Worm (Caenorhabditis elegans) whole organism, L2 larva: Measurements from ENCODE around the gene W01D2.3.

Experiments used
- C34F6.9 ChIP-seq: fragments of 150-350 bp; optimal IDR thresholded peaks from 2 replicates; lab custom pipeline; 2014; ENCODE audit warnings: missing biosample characterization, missing genetic modification characterization
- F13H6.1 ChIP-seq: sonication (generic microtip); optimal IDR thresholded peaks from 2 replicates; lab custom pipeline; 2016; ENCODE audit warnings: missing genetic modification characterization, missing compliant biosample characterization
- R02D3.7 ChIP-seq: fragments of 150-350 bp; optimal IDR thresholded peaks from 2 replicates; lab custom pipeline; 2014; ENCODE audit warnings: missing biosample characterization, missing genetic modification characterization
- Y55F3AM.14 ChIP-seq: fragments of 200-800 bp; sonication (Bioruptor generic); optimal IDR thresholded peaks from 2 replicates; lab custom pipeline; 2018; ENCODE audit warnings: mild to moderate bottlenecking, missing genetic modification characterization, missing compliant biosample characterization
- ZK546.5 ChIP-seq: sonication (generic microtip); optimal IDR thresholded peaks from 2 replicates; lab custom pipeline; 2017; ENCODE audit warnings: missing biosample characterization, missing genetic modification characterization
- alr-1 ChIP-seq: fragments of 150-350 bp; optimal IDR thresholded peaks from 2 replicates; lab custom pipeline; 2014; ENCODE audit warnings: missing biosample characterization, missing genetic modification characterization
- aly-2 ChIP-seq: fragments of 150-350 bp; optimal IDR thresholded peaks from 2 replicates; lab custom pipeline; 2014; ENCODE audit warnings: missing biosample characterization, missing genetic modification characterization
- ama-1 ChIP-seq: fragments of 150-350 bp; optimal IDR thresholded peaks from 2 replicates; lab custom pipeline; 2018; ENCODE audit warnings: inconsistent platforms
- blmp-1 ChIP-seq: sonication (generic microtip); optimal IDR thresholded peaks from 2 replicates; lab custom pipeline; 2017; ENCODE audit warnings: missing genetic modification characterization, mild to moderate bottlenecking, missing compliant biosample characterization, antibody characterized with exemption, moderate library complexity; ENCODE audit not compliant: insufficient read depth
- ceh-16 ChIP-seq: fragments of 150-350 bp; optimal IDR thresholded peaks from 2 replicates; lab custom pipeline; 2014; ENCODE audit warnings: missing biosample characterization, missing genetic modification characterization
- ceh-82 ChIP-seq: fragments of 150-350 bp; optimal IDR thresholded peaks from 2 replicates; lab custom pipeline; 2014; ENCODE audit warnings: missing biosample characterization, missing genetic modification characterization
- crh-2 ChIP-seq: sonication (generic microtip); optimal IDR thresholded peaks from 2 replicates; lab custom pipeline; 2017; ENCODE audit warnings: missing biosample characterization, missing genetic modification characterization
- dmd-4 ChIP-seq: sonication (generic microtip); optimal IDR thresholded peaks from 2 replicates; lab custom pipeline; 2017; ENCODE audit warnings: missing biosample characterization, missing genetic modification characterization
- egl-27 ChIP-seq: sonication (generic microtip); optimal IDR thresholded peaks from 3 replicates; lab custom pipeline; 2017; ENCODE audit warnings: missing biosample characterization, missing genetic modification reagents, missing genetic modification characterization
- elt-1 ChIP-seq: fragments of 150-350 bp; optimal IDR thresholded peaks from 2 replicates; lab custom pipeline; 2014; ENCODE audit warnings: missing biosample characterization, missing genetic modification characterization
- elt-3 ChIP-seq: sonication (generic microtip); optimal IDR thresholded peaks from 2 replicates; lab custom pipeline; 2017; ENCODE audit warnings: missing biosample characterization, missing genetic modification characterization
- fos-1 ChIP-seq: fragments of 150-350 bp; optimal IDR thresholded peaks from 2 replicates; lab custom pipeline; 2014; ENCODE audit warnings: missing biosample characterization, missing genetic modification characterization
- gmeb-1 ChIP-seq: fragments of 150-350 bp; optimal IDR thresholded peaks from 2 replicates; lab custom pipeline; 2014; ENCODE audit warnings: missing biosample characterization, missing genetic modification characterization
- lin-11 ChIP-seq: fragments of 150-350 bp; sonication (generic microtip); optimal IDR thresholded peaks from 2 replicates; lab custom pipeline; 2014; ENCODE audit warnings: missing biosample characterization, missing genetic modification characterization, inconsistent platforms, mixed read lengths
- lin-13 ChIP-seq: fragments of 150-350 bp; optimal IDR thresholded peaks from 2 replicates; lab custom pipeline; 2014; ENCODE audit warnings: missing biosample characterization, missing genetic modification reagents, missing genetic modification characterization
- lin-39 ChIP-seq: fragments of 150-350 bp; optimal IDR thresholded peaks from 2 replicates; lab custom pipeline; 2014; ENCODE audit warnings: missing biosample characterization, missing genetic modification reagents, missing genetic modification characterization
- lsy-2 ChIP-seq, 2 experiments: fragments of 150-350 bp in 1 of 2; sonication (generic microtip) in 1 of 2; optimal IDR thresholded peaks; 2 replicates each; lab custom pipeline; 2014 to 2017; ENCODE audit warnings: missing biosample characterization in 2 of 2, missing genetic modification characterization in 2 of 2
- mab-5 ChIP-seq: fragments of 150-350 bp; optimal IDR thresholded peaks from 2 replicates; lab custom pipeline; 2014; ENCODE audit warnings: missing biosample characterization, missing genetic modification characterization
- mbf-1 ChIP-seq: sonication (generic microtip); optimal IDR thresholded peaks from 2 replicates; lab custom pipeline; 2017; ENCODE audit warnings: missing biosample characterization, missing genetic modification characterization
- mdl-1 ChIP-seq, 2 experiments: fragments of 150-350 bp in 1 of 2; sonication (generic microtip) in 1 of 2; optimal IDR thresholded peaks; 2 replicates each; lab custom pipeline; 2017; ENCODE audit warnings: missing biosample characterization in 2 of 2, missing genetic modification characterization in 2 of 2
- nhr-10 ChIP-seq: sonication (generic microtip); optimal IDR thresholded peaks from 2 replicates; lab custom pipeline; 2017; ENCODE audit warnings: missing biosample characterization, missing genetic modification characterization
- nhr-11 ChIP-seq: fragments of 150-350 bp; optimal IDR thresholded peaks from 2 replicates; lab custom pipeline; 2014; ENCODE audit warnings: missing biosample characterization, missing genetic modification characterization
- nhr-12 ChIP-seq: fragments of 150-350 bp; optimal IDR thresholded peaks from 2 replicates; lab custom pipeline; 2014; ENCODE audit warnings: missing biosample characterization, missing genetic modification characterization
- nhr-129 ChIP-seq: fragments of 150-350 bp; optimal IDR thresholded peaks from 2 replicates; lab custom pipeline; 2014; ENCODE audit warnings: missing biosample characterization, missing genetic modification characterization
- nhr-21 ChIP-seq: fragments of 150-350 bp; optimal IDR thresholded peaks from 2 replicates; lab custom pipeline; 2014; ENCODE audit warnings: missing biosample characterization, missing genetic modification characterization
- nhr-23 ChIP-seq: fragments of 150-350 bp; optimal IDR thresholded peaks from 2 replicates; lab custom pipeline; 2014; ENCODE audit warnings: missing biosample characterization, missing genetic modification reagents, missing genetic modification characterization
- nhr-237 ChIP-seq: fragments of 150-350 bp; optimal IDR thresholded peaks from 2 replicates; lab custom pipeline; 2014; ENCODE audit warnings: missing biosample characterization, missing genetic modification characterization
- nhr-25 ChIP-seq: fragments of 150-350 bp; sonication (generic microtip); optimal IDR thresholded peaks from 3 replicates; lab custom pipeline; 2014; ENCODE audit warnings: missing biosample characterization, missing genetic modification characterization
- nhr-6 ChIP-seq: fragments of 150-350 bp; optimal IDR thresholded peaks from 2 replicates; lab custom pipeline; 2014; ENCODE audit warnings: missing biosample characterization, missing genetic modification characterization
- nhr-77 ChIP-seq: fragments of 150-350 bp; optimal IDR thresholded peaks from 2 replicates; lab custom pipeline; 2014; ENCODE audit warnings: missing biosample characterization, missing genetic modification characterization
- peb-1 ChIP-seq: fragments of 150-350 bp; optimal IDR thresholded peaks from 2 replicates; lab custom pipeline; 2014; ENCODE audit warnings: missing biosample characterization, missing genetic modification characterization
- sem-4 ChIP-seq: fragments of 150-350 bp; optimal IDR thresholded peaks from 2 replicates; lab custom pipeline; 2014; ENCODE audit warnings: missing biosample characterization, missing genetic modification reagents, missing genetic modification characterization
- skn-1 ChIP-seq: sonication (generic microtip); optimal IDR thresholded peaks from 2 replicates; lab custom pipeline; 2017; ENCODE audit warnings: missing biosample characterization, missing genetic modification characterization
- sma-3 ChIP-seq: sonication (generic microtip); optimal IDR thresholded peaks from 2 replicates; lab custom pipeline; 2016; ENCODE audit warnings: missing genetic modification reagents, missing genetic modification characterization, missing compliant biosample characterization
- sma-9 ChIP-seq, 2 experiments: fragments of 150-350 bp in 1 of 2; sonication (generic microtip) in 1 of 2; optimal IDR thresholded peaks; 2 replicates each; lab custom pipeline; 2014 to 2016; ENCODE audit warnings: missing genetic modification characterization in 2 of 2, mild to moderate bottlenecking in 1 of 2, missing biosample characterization in 1 of 2, missing compliant biosample characterization in 1 of 2, missing genetic modification reagents in 1 of 2, moderate library complexity in 1 of 2
- snpc-4 ChIP-seq: fragments of 150-350 bp; optimal IDR thresholded peaks from 2 replicates; lab custom pipeline; 2014; ENCODE audit warnings: missing biosample characterization, missing genetic modification characterization
- unc-39 ChIP-seq: fragments of 150-350 bp; optimal IDR thresholded peaks from 2 replicates; lab custom pipeline; 2014; ENCODE audit warnings: missing biosample characterization, missing genetic modification characterization
- unc-55 ChIP-seq: fragments of 150-350 bp; sonication (generic microtip); optimal IDR thresholded peaks from 3 replicates; lab custom pipeline; 2014; ENCODE audit warnings: missing biosample characterization, missing genetic modification reagents, missing genetic modification characterization
- unc-62 ChIP-seq: fragments of 150-350 bp; optimal IDR thresholded peaks from 2 replicates; lab custom pipeline; 2014; ENCODE audit warnings: missing biosample characterization, missing genetic modification reagents, missing genetic modification characterization
- zag-1 ChIP-seq: fragments of 150-350 bp; optimal IDR thresholded peaks from 2 replicates; lab custom pipeline; 2014; ENCODE audit warnings: missing biosample characterization, missing genetic modification characterization
- ztf-1 ChIP-seq: fragments of 200-800 bp; sonication (Bioruptor generic); conservative IDR thresholded peaks from 2 replicates; pipeline ENCODE4 v1.3.6; 2022; ENCODE audit warnings: missing genetic modification characterization, missing compliant biosample characterization
- ztf-11 ChIP-seq: sonication (generic microtip); optimal IDR thresholded peaks from 2 replicates; lab custom pipeline; 2017; ENCODE audit warnings: missing biosample characterization, missing genetic modification characterization
- ztf-4 ChIP-seq: fragments of 150-350 bp; optimal IDR thresholded peaks from 2 replicates; lab custom pipeline; 2014; ENCODE audit warnings: missing biosample characterization, missing genetic modification characterization

W01D2.3 gene

ce11 chrII:14794935-14795454 lies 9.1 kb downstream of the W01D2.3 start, which contains the start of gene eif-3.B:
eif-3.B (plus strand) TSS chrII:14795404.
- TF ChIP-seq F13H6.1 (tag; lab: Kevin White, UChicago) = peak; percentile 95
- peak; percentile 74 for TF ChIP-seq zag-1 (tag; lab: Kevin White, UChicago)
- no peak for TF ChIP-seq nhr-12 (tag; lab: Kevin White, UChicago)
- TF ChIP-seq unc-55 (GFP tag; lab: Kevin White, UChicago) = peak; percentile 98
- no peak for TF ChIP-seq unc-39 (tag; lab: Kevin White, UChicago)
- peak; percentile 80 for TF ChIP-seq nhr-6
- TF ChIP-seq mdl-1 (tag; optimal IDR thresholded peaks at IDR 0.05; lab: Kevin White, UChicago) = peak in 1 of 2 experiments; percentile 59
- TF ChIP-seq peb-1 (tag; lab: Kevin White, UChicago) = no peak
- TF ChIP-seq elt-3 (tag; lab: Kevin White, UChicago) = no peak
- TF ChIP-seq Y55F3AM.14 = no peak
- peak; percentile 93 for TF ChIP-seq snpc-4 (tag; lab: Kevin White, UChicago)
- TF ChIP-seq ama-1 (lab: Kevin White, UChicago) = no peak
- peak; percentile 80 for TF ChIP-seq egl-27 (tag; lab: Kevin White, UChicago)
- peak; percentile 38 for TF ChIP-seq ZK546.5 (tag; lab: Kevin White, UChicago)
- TF ChIP-seq lin-13 = peak; percentile 94
- peak; percentile 94 for TF ChIP-seq crh-2 (tag; lab: Kevin White, UChicago)
- TF ChIP-seq nhr-25 (tag; lab: Kevin White, UChicago) = peak; percentile 86
- TF ChIP-seq unc-62 (GFP tag; lab: Kevin White, UChicago) = no peak
- peak; percentile 84 for TF ChIP-seq sem-4 (tag; lab: Kevin White, UChicago)
- TF ChIP-seq lin-11 (tag; lab: Kevin White, UChicago) = peak; percentile 97
- peak; percentile 90 for TF ChIP-seq ztf-4
- TF ChIP-seq lin-39 (tag; lab: Kevin White, UChicago) = no peak
- TF ChIP-seq aly-2 (tag; lab: Kevin White, UChicago) = no peak
- no peak for TF ChIP-seq elt-1
- TF ChIP-seq nhr-129 = peak; percentile 81
- TF ChIP-seq sma-3 = peak; percentile 95
- peak; percentile 95 for TF ChIP-seq C34F6.9 (tag; lab: Kevin White, UChicago)
- peak; percentile 15 for TF ChIP-seq skn-1
- peak; percentile 98 for TF ChIP-seq gmeb-1
- peak; percentile 82 for TF ChIP-seq nhr-77 (tag; lab: Kevin White, UChicago)
- TF ChIP-seq fos-1 (tag; lab: Kevin White, UChicago) = peak; percentile 78
- no peak for TF ChIP-seq mbf-1 (tag; lab: Kevin White, UChicago)
- no peak for TF ChIP-seq alr-1 (tag; lab: Kevin White, UChicago)
- peak; percentile 65 for TF ChIP-seq ceh-16
- peak; percentile 17 for TF ChIP-seq nhr-10
- peak; percentile 78 for TF ChIP-seq mab-5
- no peak for TF ChIP-seq ztf-1
- TF ChIP-seq ceh-82 (tag; lab: Kevin White, UChicago) = peak; percentile 41
- TF ChIP-seq nhr-11 (tag; lab: Kevin White, UChicago) = no peak
- TF ChIP-seq nhr-21 (tag; lab: Kevin White, UChicago) = peak; percentile 88
- TF ChIP-seq lsy-2 (tag; optimal IDR thresholded peaks at IDR 0.05; lab: Kevin White, UChicago) = peak; percentile 88 to 95
- peak; percentile 22 for TF ChIP-seq dmd-4 (tag; lab: Kevin White, UChicago)
- no peak for TF ChIP-seq nhr-237 (tag; lab: Kevin White, UChicago)
- peak; percentile 96 for TF ChIP-seq sma-9 (GFP tag; optimal IDR thresholded peaks at IDR 0.05; lab: Kevin White, UChicago)
- TF ChIP-seq sma-9 (tag; optimal IDR thresholded peaks at IDR 0.05; lab: Kevin White, UChicago) = no peak
- TF ChIP-seq nhr-23 (tag; lab: Kevin White, UChicago) = no peak
- peak; percentile 75 for TF ChIP-seq blmp-1 (tag; lab: Kevin White, UChicago)
- TF ChIP-seq ztf-11 (tag; lab: Kevin White, UChicago) = no peak
- TF ChIP-seq R02D3.7 (tag; lab: Kevin White, UChicago) = peak; percentile 38
